Fruit fly (Drosophila melanogaster): ENCODE measurements around the gene CG32192.

CG32192 gene

dm6 chr3L:18057033-18057432, 16.9 kb downstream of the CG32192 start:
- TF ChIP-seq rgr (GFP tag; optimal IDR thresholded peaks at IDR 0.05) (peak; percentile 22), h (GFP tag; optimal IDR thresholded peaks at IDR 0.05) (peak; percentile 27), sv (GFP tag; optimal IDR thresholded peaks at IDR 0.05) (no peak), HLH106 (tag; optimal IDR thresholded peaks at IDR 0.05) (no peak), br (GFP tag; optimal IDR thresholded peaks at IDR 0.05) (peak; percentile 13)

dm6 chr3L:18057752-18058518, 17.8 kb downstream of the CG32192 start:
- no peak for TF ChIP-seq HLH106 (tag; optimal IDR thresholded peaks at IDR 0.05)
- TF ChIP-seq woc (GFP tag; optimal IDR thresholded peaks at IDR 0.05): no peak
- no peak for TF ChIP-seq N (GFP tag; optimal IDR thresholded peaks at IDR 0.05)
- no peak for TF ChIP-seq Hr78 (GFP tag; optimal IDR thresholded peaks at IDR 0.05)
- TF ChIP-seq CG9705 (GFP tag; optimal IDR thresholded peaks at IDR 0.05): no peak
- TF ChIP-seq Hnf4 (GFP tag; optimal IDR thresholded peaks at IDR 0.05): no peak
- TF ChIP-seq rgr (GFP tag; optimal IDR thresholded peaks at IDR 0.05): peak; percentile 9
- TF ChIP-seq Abd-B (GFP tag; optimal IDR thresholded peaks at IDR 0.05): no peak
- no peak for TF ChIP-seq usp (GFP tag; optimal IDR thresholded peaks at IDR 0.05)
- TF ChIP-seq dsf (GFP tag; optimal IDR thresholded peaks at IDR 0.05; ENCODE audit: borderline replicate concordance): no peak
- TF ChIP-seq Dfd (GFP tag; optimal IDR thresholded peaks at IDR 0.05): peak; percentile 73
- TF ChIP-seq Jra (GFP tag; optimal IDR thresholded peaks at IDR 0.05): no peak
- TF ChIP-seq fru (GFP tag; optimal IDR thresholded peaks at IDR 0.05): no peak
- TF ChIP-seq OdsH (GFP tag; optimal IDR thresholded peaks at IDR 0.05): no peak
- no peak for TF ChIP-seq sv (GFP tag; optimal IDR thresholded peaks at IDR 0.05)
- TF ChIP-seq h (GFP tag; optimal IDR thresholded peaks at IDR 0.05): no peak
- TF ChIP-seq dmrt93B (GFP tag; optimal IDR thresholded peaks at IDR 0.05): no peak
- no peak for TF ChIP-seq brk (GFP tag; optimal IDR thresholded peaks at IDR 0.05)

dm6 chr3L:18061240-18061639, 21.1 kb downstream of the CG32192 start:
- TF ChIP-seq Dif (GFP tag; optimal IDR thresholded peaks at IDR 0.05; ENCODE audit: partially characterized antibody): no peak
- no peak for TF ChIP-seq dmrt93B (GFP tag; optimal IDR thresholded peaks at IDR 0.05)
- no peak for TF ChIP-seq HLH106 (tag; optimal IDR thresholded peaks at IDR 0.05)
- no peak for TF ChIP-seq ey (GFP tag; optimal IDR thresholded peaks at IDR 0.05)
- no peak for TF ChIP-seq dl (GFP tag; optimal IDR thresholded peaks at IDR 0.05; ENCODE audit: insufficient read depth in 1 of 2, partially characterized antibody in 2 of 2)

dm6 chr3L:18061713-18062365, 21.7 kb downstream of the CG32192 start:
- TF ChIP-seq Abd-B (GFP tag; optimal IDR thresholded peaks at IDR 0.05) (no peak), psq (GFP tag; optimal IDR thresholded peaks at IDR 0.05) (peak; percentile 83), woc (GFP tag; optimal IDR thresholded peaks at IDR 0.05) (no peak), foxo (GFP tag; optimal IDR thresholded peaks at IDR 0.05) (peak in 1 of 2 experiments; percentile 14), dl (GFP tag; optimal IDR thresholded peaks at IDR 0.05; ENCODE audit: insufficient read depth in 1 of 2, partially characterized antibody in 2 of 2) (peak; percentile 50 to 59), rgr (GFP tag; optimal IDR thresholded peaks at IDR 0.05) (peak; percentile 14), usp (GFP tag; optimal IDR thresholded peaks at IDR 0.05) (no peak), OdsH (GFP tag; optimal IDR thresholded peaks at IDR 0.05) (no peak), Rel (GFP tag; optimal IDR thresholded peaks at IDR 0.05) (no peak), Rel (tag; optimal IDR thresholded peaks at IDR 0.05) (peak; percentile 9), Jra (GFP tag; optimal IDR thresholded peaks at IDR 0.05) (no peak), Sp1 (GFP tag; optimal IDR thresholded peaks at IDR 0.05) (peak; percentile 31), dsf (GFP tag; optimal IDR thresholded peaks at IDR 0.05; ENCODE audit: borderline replicate concordance) (no peak), Hnf4 (GFP tag; optimal IDR thresholded peaks at IDR 0.05) (peak; percentile 35), Dif (GFP tag; optimal IDR thresholded peaks at IDR 0.05; ENCODE audit: partially characterized antibody) (peak; percentile 80), h (GFP tag; optimal IDR thresholded peaks at IDR 0.05) (peak; percentile 15), tai (GFP tag; optimal IDR thresholded peaks at IDR 0.05) (no peak), sage (GFP tag; optimal IDR thresholded peaks at IDR 0.05) (peak; percentile 20), fru (GFP tag; optimal IDR thresholded peaks at IDR 0.05) (no peak), CrebA (GFP tag; optimal IDR thresholded peaks at IDR 0.05; ENCODE audit: borderline replicate concordance) (peak; percentile 73)

Data from whole organism, wandering third instar larva.